Fruit fly (Drosophila melanogaster): ENCODE results near the gene Tbc1d8-9.
A peak's percentile ranks its signal among the peaks of the same experiment; 100 is the strongest.

Gene Tbc1d8-9

DNA sequence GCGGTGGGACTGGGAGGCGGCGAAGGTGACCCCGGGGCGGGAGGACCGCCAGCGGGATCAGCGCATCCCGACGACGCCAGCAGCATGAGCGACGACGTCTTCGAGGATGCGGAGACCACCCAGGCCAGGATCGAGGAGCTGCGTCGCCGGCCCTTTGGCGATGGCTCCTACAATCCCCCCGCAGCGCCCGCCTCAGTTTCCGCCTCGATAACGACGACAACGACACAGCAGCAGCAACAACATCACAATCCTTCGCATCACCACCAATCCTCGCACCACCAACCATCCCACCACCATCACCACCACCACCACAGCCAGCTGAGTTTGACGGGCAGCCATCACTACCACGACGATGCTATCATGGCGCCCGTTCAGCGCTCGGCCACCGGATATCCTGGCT, 23.6 kb downstream of the Tbc1d8-9 start (continued):
- TF ChIP-seq CG9817 (tag; optimal IDR thresholded peaks at IDR 0.05): no peak

DNA sequence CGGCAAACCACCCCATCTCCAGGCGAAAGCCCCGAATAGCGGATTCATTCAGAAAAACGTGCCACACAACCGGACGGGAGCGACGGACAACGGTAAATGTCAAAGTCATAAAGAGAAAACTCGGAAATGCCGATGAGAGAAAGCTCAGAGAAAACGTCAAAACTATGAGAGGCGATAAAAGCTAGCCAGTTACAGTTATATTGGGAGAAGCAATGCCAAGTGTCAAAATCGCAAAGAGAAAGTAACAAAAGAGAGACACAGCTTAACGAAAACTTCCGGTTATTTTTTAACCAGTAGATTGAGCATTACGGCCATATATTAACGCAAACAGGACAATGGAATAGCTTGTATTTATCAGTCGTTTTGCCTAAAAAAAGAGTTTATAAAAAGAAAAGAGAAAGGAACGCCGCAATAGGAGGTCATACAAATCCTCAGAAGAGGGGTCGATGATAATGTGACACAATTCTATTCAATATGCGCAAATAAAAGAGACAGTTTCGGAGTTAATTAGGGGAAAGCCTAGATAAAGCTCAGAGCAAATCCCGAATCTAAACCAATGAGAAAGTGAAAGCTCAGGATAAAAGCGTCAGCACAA, 24.1 kb downstream of the Tbc1d8-9 start:
- TF ChIP-seq Kr (GFP tag; optimal IDR thresholded peaks at IDR 0.05) (no peak), Trl (optimal IDR thresholded peaks at IDR 0.05) (peak; percentile 54 to 80), Trl (GFP tag; optimal IDR thresholded peaks at IDR 0.05) (no peak), CG18599 (GFP tag; optimal IDR thresholded peaks at IDR 0.05) (peak; percentile 57), abd-A (tag; optimal IDR thresholded peaks at IDR 0.05) (peak; percentile 89), CG3163 (GFP tag; optimal IDR thresholded peaks at IDR 0.05) (peak; percentile 78)

DNA sequence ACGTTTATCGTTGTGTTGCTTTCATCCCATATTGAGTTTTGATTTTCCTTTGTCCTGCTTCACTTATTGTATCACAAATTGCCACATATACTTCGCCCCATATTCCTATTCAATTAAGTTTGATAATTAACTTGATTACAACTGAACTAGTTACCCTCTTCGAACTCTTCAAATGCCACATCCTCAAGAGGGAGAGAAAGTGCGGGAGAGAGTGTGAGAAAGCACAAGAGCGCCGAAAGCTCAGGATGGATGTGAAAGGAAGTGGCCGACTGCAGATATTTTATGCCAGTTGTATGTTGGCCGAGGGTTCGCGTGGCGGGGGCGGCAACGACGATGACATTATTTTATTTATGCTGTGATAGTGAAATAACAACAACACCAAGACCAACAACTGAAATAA, 25.0 kb downstream of the Tbc1d8-9 start, which contains the start of gene Rab26:
TSS of gene Rab26 (plus strand) at position 301 of the 400 bp plus-strand sequence.
- TF ChIP-seq seq (GFP tag; IDR thresholded peaks at IDR 0.05) (peak; percentile 15; the same call in 1 of the 2 replicates), CG13287 (GFP tag; IDR thresholded peaks at IDR 0.05; ENCODE audit: partially characterized antibody) (no peak), row (GFP tag; IDR thresholded peaks at IDR 0.05) (no peak), onecut (GFP tag; IDR thresholded peaks at IDR 0.05) (no peak), chinmo (GFP tag; IDR thresholded peaks at IDR 0.05; ENCODE audit: partially characterized antibody) (0 out of 4 replicates have a peak, but pooled peaks have one; percentile 12), sim (GFP tag; IDR thresholded peaks at IDR 0.05) (0 out of 2 replicates have a peak, but pooled peaks have one; percentile 29), Trl (optimal IDR thresholded peaks at IDR 0.05) (peak; percentile 13 to 30), Trl (GFP tag; optimal IDR thresholded peaks at IDR 0.05) (no peak), bowl (GFP tag; IDR thresholded peaks at IDR 0.05) (no peak), Xrp1 (GFP tag; IDR thresholded peaks at IDR 0.05) (no peak)

DNA sequence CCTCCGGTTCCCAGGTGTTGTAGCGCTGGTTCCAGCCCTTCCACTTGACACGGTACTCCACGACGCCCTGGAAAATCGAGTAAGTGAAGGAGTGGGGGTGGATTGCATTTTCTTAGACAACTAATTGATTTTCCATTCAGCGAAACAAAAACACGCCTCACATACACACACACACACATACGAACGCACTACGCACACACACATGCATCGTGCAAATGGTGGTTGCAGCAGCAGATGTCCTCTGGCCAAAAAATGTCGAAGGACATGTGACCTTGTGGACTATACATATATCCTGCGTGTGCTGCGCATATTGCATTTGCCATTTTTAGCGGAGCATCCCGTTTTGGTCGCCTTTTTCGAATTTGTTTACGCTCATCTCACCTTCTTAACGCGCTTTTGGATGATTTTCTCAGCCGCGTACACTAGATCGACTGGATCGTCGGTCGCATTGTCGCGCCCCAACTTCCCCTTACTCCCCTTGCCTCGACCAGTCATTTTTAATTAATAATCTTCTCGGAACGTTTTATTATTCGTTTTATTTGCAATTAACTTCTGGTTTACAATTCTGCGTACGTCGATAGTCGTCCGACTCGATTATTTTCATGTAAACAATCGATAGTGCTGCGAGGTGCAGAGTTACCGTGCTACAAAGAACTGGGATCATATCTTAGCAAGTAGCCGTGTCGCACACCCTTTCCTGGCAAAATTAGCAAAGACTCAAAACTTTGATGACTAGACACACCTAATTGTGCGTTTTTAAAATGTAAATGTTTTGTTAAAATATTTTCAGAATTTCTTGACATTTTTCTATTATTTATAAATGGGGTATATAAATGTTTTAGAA, 25.9 kb downstream of the Tbc1d8-9 start, which contains the start of gene Pc:
TSS of gene Pc (minus strand) at position 605 of the 844 bp plus-strand sequence.
- TF ChIP-seq Optix (GFP tag; IDR thresholded peaks at IDR 0.05) (no peak), CG9797 (GFP tag; optimal IDR thresholded peaks at IDR 0.05) (peak; percentile 88), Neu2 (GFP tag; optimal IDR thresholded peaks at IDR 0.05; ENCODE audit: borderline replicate concordance) (no peak), HHEX (GFP tag; optimal IDR thresholded peaks at IDR 0.05) (no peak), nerfin-2 (GFP tag; IDR thresholded peaks at IDR 0.05; ENCODE audit: partially characterized antibody) (peak; percentile 84), sima (GFP tag; optimal IDR thresholded peaks at IDR 0.05) (peak; percentile 34), CG5953 (GFP tag; IDR thresholded peaks at IDR 0.05) (no peak), Oli (tag; optimal IDR thresholded peaks at IDR 0.05) (no peak), nerfin-1 (tag; optimal IDR thresholded peaks at IDR 0.05) (no peak), zfh2 (GFP tag; optimal IDR thresholded peaks at IDR 0.05) (peak; percentile 0), Abd-B (GFP tag; optimal IDR thresholded peaks at IDR 0.05) (no peak), CG9727 (GFP tag; optimal IDR thresholded peaks at IDR 0.05) (no peak), CG15269 (tag; optimal IDR thresholded peaks at IDR 0.05) (no peak), Camta (GFP tag; optimal IDR thresholded peaks at IDR 0.05) (peak; percentile 10), Dfd (GFP tag; optimal IDR thresholded peaks at IDR 0.05) (no peak), rib (GFP tag; IDR thresholded peaks at IDR 0.05) (0 out of 2 replicates have a peak, but pooled peaks have one; percentile 37), CG2129 (GFP tag; IDR thresholded peaks at IDR 0.05; ENCODE audit: partially characterized antibody) (peak; percentile 60), hkb (optimal IDR thresholded peaks at IDR 0.05) (no peak), hkb (GFP tag; IDR thresholded peaks at IDR 0.05) (no peak), CG2712 (tag; optimal IDR thresholded peaks at IDR 0.05) (peak; percentile 79), CG7745 (tag; optimal IDR thresholded peaks at IDR 0.05) (no peak), gsb (GFP tag; IDR thresholded peaks at IDR 0.05) (no peak), CG17612 (GFP tag; IDR thresholded peaks at IDR 0.05) (no peak), aop (GFP tag; IDR thresholded peaks at IDR 0.05) (no peak), fd96Cb (tag; optimal IDR thresholded peaks at IDR 0.05) (no peak), CG1602 (GFP tag; optimal IDR thresholded peaks at IDR 0.05) (no peak), CG10462 (GFP tag; optimal IDR thresholded peaks at IDR 0.05) (no peak), jumu (GFP tag; optimal IDR thresholded peaks at IDR 0.05) (no peak), ara (GFP tag; IDR thresholded peaks at IDR 0.05) (no peak)
